Fruit fly (Drosophila melanogaster) whole organism, embryonic: ENCODE measurements around the gene CG3630.

Experiments used
- CG10543 ChIP-seq: fragments of 200-800 bp; sonication (Bioruptor generic); optimal IDR thresholded peaks from 3 replicates; lab custom pipeline; 2017; ENCODE audit warnings: missing biosample characterization, mild to moderate bottlenecking, missing genetic modification characterization, moderate library complexity
- CG12769 ChIP-seq: fragments of 200-800 bp; sonication (Bioruptor generic); optimal IDR thresholded peaks from 2 replicates; lab custom pipeline; 2019; ENCODE audit warnings: missing biosample characterization, mild to moderate bottlenecking, missing genetic modification characterization, moderate library complexity
- CG13894 ChIP-seq: fragments of 200-800 bp; sonication (Bioruptor generic); optimal IDR thresholded peaks from 3 replicates; lab custom pipeline; 2018; ENCODE audit warnings: missing biosample characterization, mild to moderate bottlenecking, missing genetic modification characterization, moderate library complexity
- CG15011 ChIP-seq: fragments of 200-800 bp; sonication (Bioruptor generic); optimal IDR thresholded peaks from 3 replicates; lab custom pipeline; 2018; ENCODE audit warnings: missing biosample characterization, mild to moderate bottlenecking, missing genetic modification characterization
- CG17328 ChIP-seq: fragments of 200-800 bp; sonication (Bioruptor generic); IDR thresholded peaks from 2 replicates; pipeline ENCODE4 v1.3.6; 2022; ENCODE audit warnings: missing biosample characterization, missing genetic modification characterization
- CG17361 ChIP-seq: fragments of 200-800 bp; sonication (Bioruptor generic); IDR thresholded peaks from 3 replicates; pipeline ENCODE4 v1.3.6; 2022; ENCODE audit warnings: missing biosample characterization, missing genetic modification characterization
- CG17385 ChIP-seq: fragments of 200-800 bp; sonication (Bioruptor generic); optimal IDR thresholded peaks from 3 replicates; lab custom pipeline; 2018; ENCODE audit warnings: missing biosample characterization, mild to moderate bottlenecking, missing genetic modification characterization
- CG18262 ChIP-seq: fragments of 200-800 bp; optimal IDR thresholded peaks from 3 replicates; lab custom pipeline; 2019; ENCODE audit warnings: missing biosample characterization, mild to moderate bottlenecking, missing genetic modification characterization, moderate library complexity
- CG18764 ChIP-seq: fragments of 200-800 bp; sonication (Bioruptor generic); optimal IDR thresholded peaks from 3 replicates; lab custom pipeline; 2016; ENCODE audit warnings: missing biosample characterization, missing genetic modification characterization
- CG34224 ChIP-seq: fragments of 200-800 bp; sonication (Bioruptor generic); IDR thresholded peaks from 3 replicates; pipeline ENCODE4 v1.3.6; 2022; ENCODE audit warnings: missing biosample characterization, missing genetic modification characterization; ENCODE audit not compliant: partially characterized antibody
- CG6813 ChIP-seq: fragments of 200-800 bp; sonication (Bioruptor generic); optimal IDR thresholded peaks from 2 replicates; lab custom pipeline; 2017; ENCODE audit warnings: missing biosample characterization, missing genetic modification characterization, mild to moderate bottlenecking, moderate library complexity, missing genetic modification reagents
- Camta ChIP-seq: fragments of 200-800 bp; sonication (Bioruptor generic); optimal IDR thresholded peaks from 2 replicates; lab custom pipeline; 2016; ENCODE audit warnings: missing biosample characterization, missing genetic modification characterization
- CrebB ChIP-seq: fragments of 200-800 bp; sonication (Bioruptor generic); optimal IDR thresholded peaks from 3 replicates; lab custom pipeline; 2018; ENCODE audit warnings: missing biosample characterization, mild to moderate bottlenecking, missing genetic modification characterization
- Dbx ChIP-seq: fragments of 200-800 bp; sonication (Bioruptor generic); IDR thresholded peaks from 3 replicates; pipeline ENCODE4 v1.3.6; 2022; ENCODE audit warnings: missing biosample characterization, missing genetic modification characterization
- Dp ChIP-seq: fragments of 200-800 bp; sonication (Bioruptor generic); optimal IDR thresholded peaks from 2 replicates; lab custom pipeline; 2018; ENCODE audit warnings: missing biosample characterization, mild to moderate bottlenecking, missing genetic modification characterization, moderate library complexity
- Dref ChIP-seq: fragments of 200-800 bp; sonication (Bioruptor generic); IDR thresholded peaks from 2 replicates; pipeline ENCODE4 v1.3.6; 2022; ENCODE audit warnings: missing biosample characterization, missing genetic modification characterization
- Fer1 ChIP-seq: fragments of 200-800 bp; sonication (Bioruptor generic); optimal IDR thresholded peaks from 2 replicates; lab custom pipeline; 2017; ENCODE audit warnings: missing biosample characterization, mild to moderate bottlenecking, missing genetic modification characterization
- Gug ChIP-seq: fragments of 200-800 bp; sonication (Bioruptor generic); IDR thresholded peaks from 4 replicates; pipeline ENCODE4 v1.3.6; 2022; ENCODE audit warnings: missing biosample characterization, missing genetic modification characterization
- HLHmδ ChIP-seq: fragments of 200-800 bp; sonication (Bioruptor generic); optimal IDR thresholded peaks from 2 replicates; lab custom pipeline; 2018; ENCODE audit warnings: missing biosample characterization, mild to moderate bottlenecking, missing genetic modification characterization, moderate library complexity
- Hey ChIP-seq: fragments of 200-800 bp; sonication (Bioruptor generic); optimal IDR thresholded peaks from 3 replicates; lab custom pipeline; 2018; ENCODE audit warnings: missing biosample characterization, mild to moderate bottlenecking, missing genetic modification characterization
- Hr39 ChIP-seq: fragments of >200 bp; optimal IDR thresholded peaks from 2 replicates; lab custom pipeline; 2017
- MBD-R2 ChIP-seq: fragments of 200-800 bp; sonication (Bioruptor generic); IDR thresholded peaks from 2 replicates; pipeline ENCODE4 v1.3.6; 2022; ENCODE audit warnings: missing biosample characterization, missing genetic modification characterization
- Med ChIP-seq: fragments of 200-800 bp; sonication (Bioruptor generic); peaks from one replicate; lab custom pipeline; 2016; ENCODE audit warnings: missing biosample characterization, missing genetic modification characterization, mild to moderate bottlenecking, inconsistent platforms, moderate library complexity
- Meics ChIP-seq: fragments of 200-800 bp; sonication (Bioruptor generic); optimal IDR thresholded peaks from 2 replicates; lab custom pipeline; 2017; ENCODE audit warnings: missing biosample characterization, mild to moderate bottlenecking, missing genetic modification characterization
- Nf-YC ChIP-seq: fragments of 200-800 bp; optimal IDR thresholded peaks from 3 replicates; lab custom pipeline; 2019; ENCODE audit warnings: missing biosample characterization, mild to moderate bottlenecking, missing genetic modification characterization, moderate library complexity
- Pdp1 ChIP-seq, 2 experiments: fragments of 200-800 bp; sonication (Bioruptor generic); optimal IDR thresholded peaks; 3 replicates each; lab custom pipeline; 2016; ENCODE audit warnings: missing biosample characterization in 2 of 2, missing genetic modification characterization in 2 of 2, mild to moderate bottlenecking in 1 of 2, moderate library complexity in 1 of 2
- Tbp ChIP-seq: fragments of >200 bp; optimal IDR thresholded peaks from 2 replicates; lab custom pipeline; 2018; ENCODE audit warnings: missing biosample characterization, missing genetic modification characterization
- Trl ChIP-seq, 3 experiments: fragments of >200 bp in 2 of 3; fragments of 200-800 bp in 1 of 3; sonication (Bioruptor generic) in 1 of 3; optimal IDR thresholded peaks; 2 replicates in 1 of 3; 3 replicates in 2 of 3; lab custom pipeline; 2016 to 2017; ENCODE audit warnings: missing biosample characterization in 1 of 3, missing genetic modification characterization in 1 of 3
- caup ChIP-seq: fragments of 200-800 bp; sonication (Bioruptor generic); optimal IDR thresholded peaks from 3 replicates; lab custom pipeline; 2017; ENCODE audit warnings: missing biosample characterization, mild to moderate bottlenecking, missing genetic modification characterization, moderate library complexity; ENCODE audit not compliant: severe bottlenecking
- chinmo ChIP-seq: fragments of 200-800 bp; sonication (Bioruptor generic); IDR thresholded peaks from 4 replicates; pipeline ENCODE4 v1.3.6; 2022; ENCODE audit warnings: missing biosample characterization, missing genetic modification characterization; ENCODE audit not compliant: partially characterized antibody
- crol ChIP-seq: fragments of 200-800 bp; sonication (Bioruptor generic); IDR thresholded peaks from 2 replicates; pipeline ENCODE4 v1.3.6; 2022; ENCODE audit warnings: missing biosample characterization, missing genetic modification characterization
- cwo ChIP-seq: fragments of 200-800 bp; sonication (Bioruptor generic); optimal IDR thresholded peaks from 3 replicates; lab custom pipeline; 2017; ENCODE audit warnings: missing biosample characterization, missing genetic modification characterization, mild to moderate bottlenecking, moderate library complexity, missing genetic modification reagents
- fd102C ChIP-seq: fragments of 200-800 bp; sonication (Bioruptor generic); optimal IDR thresholded peaks from 2 replicates; lab custom pipeline; 2018; ENCODE audit warnings: missing biosample characterization, mild to moderate bottlenecking, missing genetic modification characterization, moderate library complexity
- kah ChIP-seq: fragments of 200-800 bp; sonication (Bioruptor generic); optimal IDR thresholded peaks from 2 replicates; lab custom pipeline; 2018; ENCODE audit warnings: missing biosample characterization, mild to moderate bottlenecking, missing genetic modification characterization
- mirr ChIP-seq: fragments of 200-800 bp; sonication (Bioruptor generic); optimal IDR thresholded peaks from 3 replicates; lab custom pipeline; 2018; ENCODE audit warnings: missing biosample characterization, mild to moderate bottlenecking, missing genetic modification characterization
- pfk ChIP-seq: fragments of 200-800 bp; sonication (Bioruptor generic); optimal IDR thresholded peaks from 2 replicates; lab custom pipeline; 2018; ENCODE audit warnings: missing biosample characterization, mild to moderate bottlenecking, missing genetic modification characterization, moderate library complexity
- repo ChIP-seq: fragments of 200-800 bp; sonication (Bioruptor generic); optimal IDR thresholded peaks from 2 replicates; lab custom pipeline; 2016; ENCODE audit warnings: missing biosample characterization, missing genetic modification characterization
- ro ChIP-seq: fragments of 200-800 bp; sonication (Bioruptor generic); IDR thresholded peaks from 2 replicates; pipeline ENCODE4 v1.3.6; 2022; ENCODE audit warnings: missing biosample characterization, missing genetic modification characterization
- sc ChIP-seq, 3 experiments: fragments of >200 bp in 2 of 3; fragments of 200-800 bp in 1 of 3; sonication (Bioruptor generic) in 1 of 3; optimal IDR thresholded peaks; 2 replicates in 2 of 3; 3 replicates in 1 of 3; lab custom pipeline; 2017; ENCODE audit warnings: mild to moderate bottlenecking in 1 of 3, missing biosample characterization in 1 of 3, missing genetic modification characterization in 1 of 3, missing genetic modification reagents in 1 of 3
- scrt ChIP-seq: fragments of 200-800 bp; sonication (Bioruptor generic); optimal IDR thresholded peaks from 2 replicates; lab custom pipeline; 2018; ENCODE audit warnings: missing biosample characterization, mild to moderate bottlenecking, missing genetic modification characterization, moderate library complexity
- sd ChIP-seq: fragments of 200-800 bp; sonication (Bioruptor generic); optimal IDR thresholded peaks from 3 replicates; lab custom pipeline; 2018; ENCODE audit warnings: missing biosample characterization, mild to moderate bottlenecking, missing genetic modification characterization, moderate library complexity
- sens-2 ChIP-seq: fragments of 200-800 bp; sonication (Bioruptor generic); IDR thresholded peaks from 2 replicates; pipeline ENCODE4 v1.3.6; 2022; ENCODE audit warnings: missing biosample characterization, missing genetic modification characterization
- sr ChIP-seq: fragments of 200-800 bp; sonication (Bioruptor generic); IDR thresholded peaks from 3 replicates; pipeline ENCODE4 v1.3.6; 2022; ENCODE audit warnings: missing biosample characterization, missing genetic modification characterization
- stwl ChIP-seq: fragments of 200-800 bp; sonication (Bioruptor generic); optimal IDR thresholded peaks from 3 replicates; lab custom pipeline; 2018; ENCODE audit warnings: missing biosample characterization, mild to moderate bottlenecking, missing genetic modification characterization, moderate library complexity
- tin ChIP-seq: fragments of 200-800 bp; sonication (Bioruptor generic); optimal IDR thresholded peaks from 3 replicates; lab custom pipeline; 2016; ENCODE audit warnings: missing biosample characterization, missing genetic modification characterization
- zfh1 ChIP-seq: fragments of 200-800 bp; sonication (Bioruptor generic); IDR thresholded peaks from 3 replicates; pipeline ENCODE4 v1.3.6; 2022; ENCODE audit warnings: missing biosample characterization, missing genetic modification characterization

The CG3630 gene

dm6 chrX:2166129-2166528 lies 4.1 kb downstream of the CG3630 start (continued):
- TF ChIP-seq Fer1 (GFP tag; lab: Kevin White, UChicago): no peak
- TF ChIP-seq mirr (GFP tag; lab: Kevin White, UChicago): no peak
- no peak for TF ChIP-seq stwl (tag; lab: Kevin White, UChicago)
- TF ChIP-seq CG34224 (GFP tag; lab: Robert Waterston, UW): no peak
- TF ChIP-seq Meics (GFP tag; lab: Kevin White, UChicago): no peak
- TF ChIP-seq CG17385 (GFP tag; lab: Kevin White, UChicago): peak; percentile 24

DNA sequence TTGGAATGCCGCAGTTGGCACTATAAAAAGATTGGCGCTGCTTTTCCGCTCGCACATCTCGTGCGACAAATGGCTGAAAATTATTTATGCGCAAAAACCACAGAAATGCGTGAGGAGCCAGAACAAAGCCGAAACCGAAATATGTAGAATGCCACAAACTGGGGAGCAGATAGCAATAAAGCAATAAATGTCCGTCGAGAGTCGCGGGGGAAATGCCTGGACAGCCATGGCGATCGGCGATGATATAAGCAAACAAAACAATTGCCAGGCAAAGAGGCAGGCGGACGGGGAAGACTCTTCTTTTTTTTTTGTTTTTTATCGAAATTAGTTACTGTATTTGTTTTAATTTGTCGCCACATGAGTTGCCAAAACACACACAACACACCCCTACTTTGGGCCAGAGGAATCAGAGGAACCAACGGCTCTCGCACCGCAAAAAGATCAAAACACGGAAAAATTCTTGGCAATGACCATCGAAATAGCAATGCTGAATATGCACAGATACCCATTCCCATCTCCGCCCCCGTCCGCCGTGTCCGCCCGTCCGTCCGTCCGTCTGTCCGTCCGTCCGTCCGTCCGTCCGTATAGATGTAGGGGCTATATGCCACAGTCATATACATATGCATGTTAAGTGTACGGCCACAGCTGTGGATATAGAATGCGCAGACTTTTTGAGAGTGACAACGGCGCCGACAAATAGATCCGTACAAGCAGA lies 6.6 kb downstream of the CG3630 start:
- TF ChIP-seq CG15011 (GFP tag; lab: Kevin White, UChicago) (no peak), Hey (tag; lab: Kevin White, UChicago) (no peak), CG12769 (peak; percentile 57), scrt (GFP tag; lab: Kevin White, UChicago) (no peak), Hr39 (peak; percentile 85), repo (GFP tag; lab: Kevin White, UChicago) (no peak), CG17328 (no peak), zfh1 (GFP tag; lab: Robert Waterston, UW) (no peak), pfk (GFP tag; lab: Kevin White, UChicago) (no peak), Camta (GFP tag; lab: Kevin White, UChicago) (no peak), Gug (GFP tag; lab: Robert Waterston, UW) (no peak), sd (tag; lab: Kevin White, UChicago) (peak; percentile 79), tin (GFP tag; lab: Kevin White, UChicago) (no peak), CG13894 (tag; lab: Kevin White, UChicago) (no peak), Trl (optimal IDR thresholded peaks at IDR 0.05; lab: Kevin White, UChicago) (no peak), Trl (GFP tag; optimal IDR thresholded peaks at IDR 0.05; lab: Kevin White, UChicago) (no peak), CG10543 (GFP tag; lab: Kevin White, UChicago) (peak; percentile 12), sc (optimal IDR thresholded peaks at IDR 0.05; lab: Kevin White, UChicago) (no peak), sc (GFP tag; optimal IDR thresholded peaks at IDR 0.05; lab: Kevin White, UChicago) (no peak), crol (0 out of 2 replicates have a peak, but pooled peaks have one; percentile 10), chinmo (GFP tag; lab: Robert Waterston, UW) (0 out of 4 replicates have a peak, but pooled peaks have one; percentile 57), sr (GFP tag; lab: Robert Waterston, UW) (peak; percentile 46; the same call in 1 of the 3 replicates), Pdp1 (GFP tag; optimal IDR thresholded peaks at IDR 0.05; lab: Kevin White, UChicago) (peak in 1 of 2 experiments; percentile 53), caup (GFP tag; lab: Kevin White, UChicago) (no peak), kah (GFP tag; lab: Kevin White, UChicago) (no peak), CrebB (tag; lab: Kevin White, UChicago) (no peak), cwo (GFP tag; lab: Kevin White, UChicago) (peak; percentile 44)

dm6 chrX:2170424-2170823 lies 8.4 kb downstream of the CG3630 start:
- TF ChIP-seq fd102C: no peak
- no peak for TF ChIP-seq HLHmδ
- TF ChIP-seq Dp (GFP tag; lab: Kevin White, UChicago): peak; percentile 82
- peak; percentile 24; the same call in 1 of the 2 replicates for TF ChIP-seq MBD-R2 (GFP tag; lab: Robert Waterston, UW)
- no peak for TF ChIP-seq CG18262 (tag; lab: Kevin White, UChicago)
- TF ChIP-seq Hey (tag; lab: Kevin White, UChicago): no peak
- no peak for TF ChIP-seq ro (GFP tag; lab: Robert Waterston, UW)
- no peak for TF ChIP-seq CG6813 (GFP tag; lab: Kevin White, UChicago)
- no peak for TF ChIP-seq sens-2
- TF ChIP-seq Dref (GFP tag; lab: Robert Waterston, UW): peak; percentile 35; the same call in 1 of the 2 replicates
- TF ChIP-seq Tbp (GFP tag; lab: Kevin White, UChicago): no peak
- no peak for TF ChIP-seq Dbx (GFP tag; lab: Robert Waterston, UW)
- TF ChIP-seq CG18764 (GFP tag; lab: Kevin White, UChicago): no peak
- TF ChIP-seq Med: peak; percentile 19
- no peak for TF ChIP-seq CG17361 (GFP tag; lab: Robert Waterston, UW)
- no peak for TF ChIP-seq Nf-YC (tag; lab: Kevin White, UChicago)
